Worm (Caenorhabditis elegans) whole organism, L4 larva: ENCODE results near the gene C29H12.2.

ENCODE experiments used
- R02D3.7 ChIP-seq: fragments of 150-350 bp; sonication (generic microtip); optimal IDR thresholded peaks from 3 replicates; lab custom pipeline; 2014; ENCODE audit warnings: missing biosample characterization, missing genetic modification characterization
- daf-16 ChIP-seq, 3 experiments: sonication (generic microtip); optimal IDR thresholded peaks; 2 replicates each; lab custom pipeline; 2016 to 2017; ENCODE audit warnings: missing genetic modification characterization in 3 of 3, missing genetic modification reagents in 3 of 3, mild to moderate bottlenecking in 2 of 3, missing compliant biosample characterization in 2 of 3, missing biosample characterization in 1 of 3, moderate library complexity in 1 of 3
- lin-13 ChIP-seq: fragments of 150-350 bp; optimal IDR thresholded peaks from 2 replicates; lab custom pipeline; 2014; ENCODE audit warnings: missing biosample characterization, missing genetic modification reagents, missing genetic modification characterization
- nhr-10 ChIP-seq: fragments of 150-350 bp; optimal IDR thresholded peaks from 2 replicates; lab custom pipeline; 2014; ENCODE audit warnings: missing biosample characterization, missing genetic modification characterization
- nhr-48 ChIP-seq: sonication (generic microtip); optimal IDR thresholded peaks from 2 replicates; lab custom pipeline; 2016; ENCODE audit warnings: mild to moderate bottlenecking, missing genetic modification characterization, missing compliant biosample characterization
- nhr-77 ChIP-seq: fragments of 150-350 bp; optimal IDR thresholded peaks from 2 replicates; lab custom pipeline; 2014; ENCODE audit warnings: missing biosample characterization, missing genetic modification characterization
- pha-4 ChIP-seq, 2 experiments: fragments of 150-350 bp in 1 of 2; fragments of 200-800 bp in 1 of 2; sonication (Bioruptor generic) in 1 of 2; IDR thresholded peaks in 1 of 2; optimal IDR thresholded peaks in 1 of 2; 2 replicates each; pipeline versions ENCODE4 v1.3.6 to Lab custom; 2014 to 2022; ENCODE audit warnings: missing genetic modification characterization in 2 of 2, missing genetic modification reagents in 2 of 2, missing biosample characterization in 1 of 2, missing compliant biosample characterization in 1 of 2
- snpc-4 ChIP-seq: fragments of 150-350 bp; optimal IDR thresholded peaks from 2 replicates; lab custom pipeline; 2014; ENCODE audit warnings: missing biosample characterization, missing genetic modification characterization
- tra-1 ChIP-seq: fragments of 200-800 bp; sonication (Bioruptor generic); IDR thresholded peaks from 2 replicates; pipeline ENCODE4 v1.3.6; 2022; ENCODE audit warnings: missing genetic modification reagents, missing genetic modification characterization, missing compliant biosample characterization

ce11 chrII:6160994-6161393, 37.4 kb downstream of the C29H12.2 start, which contains the start of gene exp-1:
- TF ChIP-seq lin-13 (no peak), nhr-48 (tag; lab: Kevin White, UChicago) (no peak), daf-16 (GFP tag; optimal IDR thresholded peaks at IDR 0.05; lab: Kevin White, UChicago) (no peak), daf-16 (tag; optimal IDR thresholded peaks at IDR 0.05; lab: Kevin White, UChicago) (no peak), snpc-4 (tag; lab: Kevin White, UChicago) (no peak), nhr-77 (no peak), R02D3.7 (no peak), tra-1 (GFP tag; lab: Robert Waterston, UW) (no peak), pha-4 (GFP tag; IDR thresholded peaks at IDR 0.05; lab: Robert Waterston, UW) (no peak), pha-4 (tag; optimal IDR thresholded peaks at IDR 0.05; lab: Kevin White, UChicago) (no peak), nhr-10 (no peak)
